Worm (Caenorhabditis elegans) whole organism, L3 larva: ENCODE measurements around the gene F49F1.10.

ENCODE experiments used
- lin-39 ChIP-seq: fragments of 150-350 bp; optimal IDR thresholded peaks from 2 replicates; lab custom pipeline; 2018; ENCODE audit warnings: missing biosample characterization, missing genetic modification reagents, missing genetic modification characterization
- nhr-76 ChIP-seq: fragments of 150-350 bp; sonication (generic microtip); optimal IDR thresholded peaks from 5 replicates; lab custom pipeline; 2014; ENCODE audit warnings: missing biosample characterization, missing genetic modification characterization
- nhr-77 ChIP-seq: fragments of 150-350 bp; optimal IDR thresholded peaks from 2 replicates; lab custom pipeline; 2014; ENCODE audit warnings: missing biosample characterization, missing genetic modification characterization
- unc-62 ChIP-seq: fragments of 150-350 bp; sonication (generic microtip); optimal IDR thresholded peaks from 4 replicates; lab custom pipeline; 2014; ENCODE audit warnings: missing biosample characterization, missing genetic modification reagents, missing genetic modification characterization
- zag-1 ChIP-seq: fragments of 150-350 bp; optimal IDR thresholded peaks from 2 replicates; lab custom pipeline; 2014; ENCODE audit warnings: missing biosample characterization, missing genetic modification characterization

- no peak for TF ChIP-seq unc-62 (GFP tag; lab: Kevin White, UChicago)
- no peak for TF ChIP-seq lin-39 (tag; lab: Kevin White, UChicago)
- TF ChIP-seq nhr-76 = no peak
- TF ChIP-seq zag-1 (tag; lab: Kevin White, UChicago) = no peak
- TF ChIP-seq nhr-77 (tag; lab: Kevin White, UChicago) = no peak
Measured at ce11 chrIV:4114526-4114925, 24.4 kb downstream of the F49F1.10 start, which contains the start of gene F49F1.15.
